Fruit fly (Drosophila melanogaster): ENCODE results near the gene CG3638.

- TF ChIP-seq fd96Ca (GFP tag; IDR thresholded peaks at IDR 0.05) (peak; percentile 98), D1 (tag; optimal IDR thresholded peaks at IDR 0.05) (no peak), EcR (GFP tag; optimal IDR thresholded peaks at IDR 0.05) (no peak), CG12605 (GFP tag; IDR thresholded peaks at IDR 0.05) (peak; percentile 86), Ets98B (GFP tag; IDR thresholded peaks at IDR 0.05) (peak; percentile 95), CG34367 (tag; optimal IDR thresholded peaks at IDR 0.05) (peak; percentile 77), gl (tag; optimal IDR thresholded peaks at IDR 0.05) (peak; percentile 46), CG32121 (GFP tag; IDR thresholded peaks at IDR 0.05) (peak; percentile 97), CG8301 (tag; optimal IDR thresholded peaks at IDR 0.05) (peak; percentile 93), CG10348 (GFP tag; IDR thresholded peaks at IDR 0.05) (peak; percentile 97)
Observed at dm6 chrX:1275018-1275820, 38.7 kb upstream of the CG3638 start, which contains the start of gene Atf3.
